Worm (Caenorhabditis elegans): ENCODE results near the gene mct-5.
"Not testable (repeated sequence)": the region's sequence is repeated elsewhere in the genome, so short reads cannot be mapped to it uniquely, and the experiment has no call there.

DNA sequence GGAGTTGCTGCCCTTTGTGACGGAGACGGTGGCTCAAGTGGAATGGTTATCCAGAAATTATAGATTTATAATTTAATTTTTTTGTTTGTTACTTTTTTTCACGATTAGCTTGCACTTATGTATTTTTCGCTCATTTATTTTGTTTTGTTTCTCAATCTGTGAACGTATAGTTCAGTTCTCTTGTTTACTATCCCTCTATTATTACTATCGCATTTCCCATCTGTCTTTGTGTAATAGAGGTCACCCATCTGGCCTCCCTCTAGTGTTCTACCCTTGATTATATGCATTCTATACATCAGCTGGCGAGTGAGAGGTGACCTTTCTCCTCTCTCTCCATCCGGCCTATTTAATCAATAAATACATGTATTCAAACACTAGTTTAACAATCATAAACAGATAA is 14.4 kb downstream of the mct-5 start, which contains the start of the genes T02G5.14 and T02G5.15:
- TF ChIP-seq nhr-71 (tag; optimal IDR thresholded peaks at IDR 0.05); nhr-12 (tag; optimal IDR thresholded peaks at IDR 0.05); nhr-77 (tag; optimal IDR thresholded peaks at IDR 0.05); C16A3.4 (tag; optimal IDR thresholded peaks at IDR 0.05); aly-2 (tag; optimal IDR thresholded peaks at IDR 0.05); alr-1 (tag; optimal IDR thresholded peaks at IDR 0.05; ENCODE audit: borderline replicate concordance): not testable (repeated sequence)

All from whole organism, L1 larva.